Worm (Caenorhabditis elegans) whole organism, L2 larva: ENCODE results near the gene F07C6.2.

Experiments
- ama-1 ChIP-seq: fragments of 150-350 bp; optimal IDR thresholded peaks from 2 replicates; lab custom pipeline; 2018; ENCODE audit warnings: inconsistent platforms
- egl-27 ChIP-seq: sonication (generic microtip); optimal IDR thresholded peaks from 3 replicates; lab custom pipeline; 2017; ENCODE audit warnings: missing biosample characterization, missing genetic modification reagents, missing genetic modification characterization
- lin-13 ChIP-seq: fragments of 150-350 bp; optimal IDR thresholded peaks from 2 replicates; lab custom pipeline; 2014; ENCODE audit warnings: missing biosample characterization, missing genetic modification reagents, missing genetic modification characterization
- lsy-2 ChIP-seq, 2 experiments: fragments of 150-350 bp in 1 of 2; sonication (generic microtip) in 1 of 2; optimal IDR thresholded peaks; 2 replicates each; lab custom pipeline; 2014 to 2017; ENCODE audit warnings: missing biosample characterization in 2 of 2, missing genetic modification characterization in 2 of 2
- mab-5 ChIP-seq: fragments of 150-350 bp; optimal IDR thresholded peaks from 2 replicates; lab custom pipeline; 2014; ENCODE audit warnings: missing biosample characterization, missing genetic modification characterization
- mdl-1 ChIP-seq, 2 experiments: fragments of 150-350 bp in 1 of 2; sonication (generic microtip) in 1 of 2; optimal IDR thresholded peaks; 2 replicates each; lab custom pipeline; 2017; ENCODE audit warnings: missing biosample characterization in 2 of 2, missing genetic modification characterization in 2 of 2
- nhr-23 ChIP-seq: fragments of 150-350 bp; optimal IDR thresholded peaks from 2 replicates; lab custom pipeline; 2014; ENCODE audit warnings: missing biosample characterization, missing genetic modification reagents, missing genetic modification characterization
- nhr-6 ChIP-seq: fragments of 150-350 bp; optimal IDR thresholded peaks from 2 replicates; lab custom pipeline; 2014; ENCODE audit warnings: missing biosample characterization, missing genetic modification characterization
- nhr-77 ChIP-seq: fragments of 150-350 bp; optimal IDR thresholded peaks from 2 replicates; lab custom pipeline; 2014; ENCODE audit warnings: missing biosample characterization, missing genetic modification characterization
- unc-62 ChIP-seq: fragments of 150-350 bp; optimal IDR thresholded peaks from 2 replicates; lab custom pipeline; 2014; ENCODE audit warnings: missing biosample characterization, missing genetic modification reagents, missing genetic modification characterization
- ztf-4 ChIP-seq: fragments of 150-350 bp; optimal IDR thresholded peaks from 2 replicates; lab custom pipeline; 2014; ENCODE audit warnings: missing biosample characterization, missing genetic modification characterization

DNA sequence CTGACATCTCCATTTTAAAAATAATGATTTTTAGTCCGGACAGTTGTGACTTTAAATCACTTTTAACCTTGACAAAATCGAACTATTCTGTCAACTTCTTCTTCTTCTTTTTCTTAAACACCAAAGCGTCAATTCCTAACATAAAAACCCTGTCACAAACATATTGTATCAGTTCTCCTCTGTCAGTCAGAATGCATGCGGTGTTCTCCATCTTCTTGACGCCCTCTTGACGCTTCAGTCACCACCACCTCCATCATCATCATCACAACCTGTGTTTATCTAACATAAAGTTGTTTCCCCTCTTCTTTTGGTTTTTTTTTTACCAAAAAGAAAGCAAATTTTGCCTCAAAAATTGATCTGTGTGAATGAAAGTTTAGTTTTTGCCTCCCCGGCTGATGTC, 44.4 kb downstream of the F07C6.2 start:
- TF ChIP-seq nhr-23 (tag; lab: Kevin White, UChicago) (no peak), unc-62 (no peak), nhr-77 (no peak), lin-13 (GFP tag; lab: Kevin White, UChicago) (no peak), egl-27 (tag; lab: Kevin White, UChicago) (no peak), ama-1 (lab: Kevin White, UChicago) (no peak), mdl-1 (tag; optimal IDR thresholded peaks at IDR 0.05; lab: Kevin White, UChicago) (no peak), lsy-2 (tag; optimal IDR thresholded peaks at IDR 0.05; lab: Kevin White, UChicago) (no peak), nhr-6 (no peak), ztf-4 (tag; lab: Kevin White, UChicago) (no peak), mab-5 (no peak)
